Worm (Caenorhabditis elegans) whole organism, dauer: Measurements from ENCODE around the gene T07A9.12.

ENCODE experiments used
- unc-62 ChIP-seq: sonication (generic microtip); optimal IDR thresholded peaks from 2 replicates; lab custom pipeline; 2017; ENCODE audit warnings: missing biosample characterization, missing genetic modification reagents, missing genetic modification characterization

T07A9.12 gene

DNA sequence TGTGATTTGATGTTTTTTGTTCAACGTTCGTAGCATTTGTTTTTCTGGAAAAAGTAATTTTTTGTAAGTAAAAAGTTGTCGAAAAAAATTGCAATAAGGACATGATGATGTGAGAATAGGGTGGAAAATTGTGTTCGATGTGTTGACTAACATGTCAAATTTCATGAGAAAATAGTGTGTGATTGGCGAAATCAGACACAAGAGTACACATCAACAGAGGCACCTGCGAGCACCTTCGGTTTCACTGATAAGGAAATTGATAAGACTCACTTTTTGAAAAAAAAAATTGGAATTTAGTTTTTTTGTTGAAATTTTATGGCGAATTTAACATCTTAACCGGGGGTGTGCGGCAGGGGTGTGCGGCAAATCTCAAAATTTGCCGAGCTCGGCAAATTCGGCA lies 29.8 kb downstream of the T07A9.12 start, which contains the start of gene hum-8:
Gene hum-8 (minus strand): TSS at position 46 of the 400 bp plus-strand sequence.
- TF ChIP-seq unc-62: no peak

DNA sequence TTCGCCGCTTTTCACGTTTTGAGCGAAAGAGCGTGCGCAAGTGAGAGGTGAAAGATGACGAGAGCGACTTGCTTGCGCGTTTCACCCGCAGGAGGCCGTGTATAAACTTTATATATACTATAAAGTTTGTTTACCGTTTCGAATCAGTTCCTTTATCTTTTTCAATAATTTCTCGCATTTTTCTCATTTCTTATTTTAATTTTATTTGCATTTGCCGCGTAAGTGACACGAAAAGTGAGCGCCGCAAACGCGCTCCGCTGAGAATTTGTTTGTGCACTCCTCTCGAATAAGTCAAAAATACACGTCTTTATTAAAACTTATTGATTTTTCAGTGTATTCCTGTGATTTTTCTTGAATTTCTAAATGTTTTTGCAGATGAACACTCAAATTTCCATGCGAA lies 33.0 kb downstream of the T07A9.12 start, which contains the start of gene mrpl-55:
Gene mrpl-55 (plus strand): TSS at position 364 of the 400 bp plus-strand sequence.
- TF ChIP-seq unc-62: no peak

DNA sequence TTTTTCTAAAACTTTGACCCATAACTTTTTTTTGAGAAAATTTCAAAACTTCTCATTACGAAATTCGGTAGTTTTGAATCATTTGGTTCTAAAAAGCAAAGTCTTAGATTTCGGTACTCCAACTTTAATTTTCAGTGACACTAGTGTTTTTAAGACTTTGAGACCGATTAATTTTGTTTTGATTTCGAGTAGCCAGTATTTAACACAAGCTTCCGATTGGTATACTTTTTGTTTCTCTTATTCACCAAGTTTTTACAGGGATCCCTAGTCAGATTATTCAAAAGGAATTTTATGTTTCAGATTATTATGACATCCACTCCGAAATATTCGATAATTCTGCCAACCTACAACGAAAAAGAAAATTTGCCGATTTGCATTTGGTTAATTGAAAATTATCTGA lies 34.7 kb downstream of the T07A9.12 start, which contains the start of gene dpm-1:
Gene dpm-1 (plus strand): TSS at position 301 of the 400 bp plus-strand sequence.
- TF ChIP-seq unc-62: no peak

DNA sequence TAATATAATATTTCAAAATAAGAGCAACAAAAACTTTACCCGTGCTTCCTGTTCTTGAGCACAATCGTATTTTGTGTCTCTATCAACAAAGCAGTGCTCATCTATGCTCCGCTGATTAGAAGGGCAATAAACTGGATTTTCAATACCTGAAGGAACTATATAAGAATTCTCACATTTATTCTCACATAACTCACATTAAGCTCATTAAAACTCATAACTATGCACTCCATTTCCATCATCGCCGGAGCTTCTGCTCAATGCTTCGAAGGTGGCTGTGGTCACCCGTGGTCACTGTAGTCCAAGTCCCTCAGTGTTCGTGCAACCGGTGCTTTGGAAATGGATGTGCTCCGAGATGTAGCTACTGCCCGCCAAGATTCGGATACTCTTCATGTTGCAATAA lies 44.1 kb downstream of the T07A9.12 start, which contains the start of the genes Y66H1A.8 and M04G7.5:
Gene Y66H1A.8 (minus strand): TSS at position 101 of the 400 bp plus-strand sequence.
Gene M04G7.5 (plus strand): TSS at position 258 of the 400 bp plus-strand sequence.
- no peak for TF ChIP-seq unc-62

DNA sequence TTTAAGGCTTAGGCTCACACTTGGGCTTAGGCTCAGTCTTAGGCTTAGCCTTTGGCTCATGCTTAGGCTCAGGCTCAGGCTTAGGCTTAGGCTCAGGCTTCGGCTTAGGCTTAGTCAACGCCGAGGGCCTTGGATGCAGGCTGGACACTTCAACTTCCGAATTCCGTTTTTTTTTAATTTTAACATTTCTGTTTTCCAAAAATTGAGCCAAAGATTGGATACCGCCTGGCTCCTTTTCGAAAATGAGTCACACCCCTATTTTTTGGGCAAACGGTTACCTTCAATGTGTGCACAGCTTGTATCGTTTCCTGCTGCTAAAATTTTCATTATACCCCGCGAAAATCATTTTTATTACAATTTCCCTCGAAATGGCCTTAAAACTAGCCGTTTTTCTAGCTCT lies 44.8 kb downstream of the T07A9.12 start, which contains the start of gene M04G7.1:
Gene M04G7.1 (plus strand): TSS at position 301 of the 400 bp plus-strand sequence.
- TF ChIP-seq unc-62: no peak

DNA sequence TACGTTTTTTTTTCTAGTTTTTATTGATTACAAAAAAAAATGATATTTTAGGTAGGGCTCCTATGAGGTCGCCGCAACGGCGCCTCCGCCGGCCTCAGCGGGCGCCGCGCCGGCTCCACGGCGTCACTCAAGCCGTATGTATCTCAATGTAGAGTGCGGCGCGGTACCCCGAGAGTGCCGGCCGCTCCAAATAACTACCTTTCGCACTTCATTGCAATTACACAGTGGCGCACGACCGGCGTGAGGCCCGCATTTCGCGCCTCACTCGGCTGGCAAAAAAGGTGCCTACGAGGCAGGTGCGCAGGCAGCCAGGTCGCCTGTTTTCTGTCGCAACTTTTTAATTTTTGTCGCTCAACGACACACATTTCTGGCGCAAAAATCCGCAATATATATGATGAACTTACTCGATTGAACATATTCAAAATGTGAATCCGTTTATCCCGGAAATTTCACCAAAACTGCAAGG lies 50.0 kb downstream of the T07A9.12 start, which contains the start of gene M04G7.2:
Gene M04G7.2 (minus strand): TSS at position 416 of the 466 bp plus-strand sequence.
- no peak for TF ChIP-seq unc-62

DNA sequence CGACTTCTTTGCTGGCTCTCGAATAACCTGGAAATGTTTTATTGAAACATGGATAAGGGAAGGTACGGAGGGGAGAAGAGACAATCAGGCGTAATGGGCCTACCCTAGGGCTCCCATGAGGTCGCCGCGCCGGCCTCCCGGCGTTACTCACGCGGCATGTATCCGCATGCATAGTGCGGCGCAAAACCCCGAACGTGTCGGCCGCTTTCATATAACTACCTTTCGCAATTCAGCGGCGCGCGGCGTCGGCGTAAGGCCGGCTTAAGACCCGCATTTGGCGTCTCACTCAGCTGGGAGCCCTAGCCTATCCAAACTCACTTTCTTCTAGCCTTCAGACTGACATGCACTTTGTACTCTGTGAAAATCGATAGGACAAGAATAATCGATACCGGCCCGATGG lies 51.4 kb downstream of the T07A9.12 start:
- no peak for TF ChIP-seq unc-62
